Worm (Caenorhabditis elegans) whole organism, early embryonic: ENCODE data around the gene aat-7.

Experiments
- B0310.2 ChIP-seq: sonication (generic microtip); optimal IDR thresholded peaks from 2 replicates; lab custom pipeline; 2016; ENCODE audit warnings: mild to moderate bottlenecking, missing genetic modification characterization, missing compliant biosample characterization
- F13C5.2 ChIP-seq: sonication (generic microtip); optimal IDR thresholded peaks from 2 replicates; lab custom pipeline; 2017; ENCODE audit warnings: mild to moderate bottlenecking, missing genetic modification characterization, inconsistent platforms, missing compliant biosample characterization
- ama-1 ChIP-seq: fragments of 150-350 bp; optimal IDR thresholded peaks from 2 replicates; lab custom pipeline; 2014
- ceh-13 ChIP-seq: fragments of 200-800 bp; sonication (Bioruptor generic); optimal IDR thresholded peaks from 2 replicates; lab custom pipeline; 2018; ENCODE audit warnings: mild to moderate bottlenecking, missing genetic modification characterization, missing compliant biosample characterization
- ceh-36 ChIP-seq: sonication (generic microtip); optimal IDR thresholded peaks from 2 replicates; lab custom pipeline; 2016; ENCODE audit warnings: missing genetic modification characterization, inconsistent platforms, missing compliant biosample characterization
- ets-7 ChIP-seq: sonication (generic microtip); optimal IDR thresholded peaks from 2 replicates; lab custom pipeline; 2016; ENCODE audit warnings: missing genotype, missing genetic modification characterization, missing compliant biosample characterization
- flt-1 ChIP-seq: fragments of 200-800 bp; sonication (Bioruptor generic); IDR thresholded peaks from 2 replicates; pipeline ENCODE4 v1.3.6; 2022; ENCODE audit warnings: missing genetic modification characterization, missing compliant biosample characterization
- hmg-4 ChIP-seq: fragments of 200-800 bp; sonication (Bioruptor generic); optimal IDR thresholded peaks from 2 replicates; lab custom pipeline; 2018; ENCODE audit warnings: mild to moderate bottlenecking, missing genetic modification characterization, missing compliant biosample characterization
- hnd-1 ChIP-seq: sonication (generic microtip); optimal IDR thresholded peaks from 2 replicates; lab custom pipeline; 2016; ENCODE audit warnings: missing genetic modification characterization, missing compliant biosample characterization
- pes-1 ChIP-seq: fragments of 200-800 bp; sonication (Bioruptor generic); IDR thresholded peaks from 2 replicates; pipeline ENCODE4 v1.3.6; 2022; ENCODE audit warnings: missing genetic modification reagents, missing genetic modification characterization, missing compliant biosample characterization
- sea-1 ChIP-seq: fragments of 200-800 bp; sonication (Bioruptor generic); conservative IDR thresholded peaks from 2 replicates; pipeline ENCODE4 v1.3.6; 2022; ENCODE audit warnings: missing genetic modification characterization, missing compliant biosample characterization
- tbx-37 ChIP-seq: fragments of 200-800 bp; sonication (Bioruptor generic); conservative IDR thresholded peaks from 2 replicates; pipeline ENCODE4 v1.3.6; 2022; ENCODE audit warnings: missing genetic modification reagents, missing genetic modification characterization, missing compliant biosample characterization
- tra-4 ChIP-seq: sonication (generic microtip); optimal IDR thresholded peaks from 2 replicates; lab custom pipeline; 2017; ENCODE audit warnings: missing genetic modification characterization, missing compliant biosample characterization

DNA sequence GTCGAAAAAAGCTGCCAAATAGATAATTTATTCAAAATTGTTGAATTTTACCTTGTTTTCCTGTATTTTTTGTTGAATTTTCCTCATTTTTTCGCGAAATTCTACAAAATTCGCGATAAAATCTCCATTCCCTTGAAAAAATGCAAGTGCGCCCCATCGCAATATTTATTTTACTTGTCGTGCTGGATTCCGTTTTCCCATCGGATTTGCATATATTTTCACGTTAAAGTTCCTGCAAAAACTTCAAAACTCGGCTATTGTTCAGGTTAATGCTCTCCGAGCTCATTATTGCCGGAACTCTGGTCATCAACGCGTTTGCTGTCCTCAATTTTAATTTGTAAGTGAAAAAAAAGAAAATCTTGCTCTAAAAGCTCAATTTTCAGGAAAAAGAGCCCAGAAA is 16.4 kb downstream of the aat-7 start, which contains the start of the genes Y51H7C.41 and cogc-4:
- TF ChIP-seq ets-7 (tag; lab: Kevin White, UChicago), result no peak
- TF ChIP-seq ama-1 (lab: Kevin White, UChicago), result no peak
- no peak for TF ChIP-seq tbx-37 (GFP tag; lab: Robert Waterston, UW)
- no peak for TF ChIP-seq hnd-1 (tag; lab: Kevin White, UChicago)
- no peak for TF ChIP-seq flt-1 (GFP tag; lab: Robert Waterston, UW)
- TF ChIP-seq hmg-4 (GFP tag; lab: Kevin White, UChicago), result no peak
- no peak for TF ChIP-seq tra-4 (tag; lab: Kevin White, UChicago)
- no peak for TF ChIP-seq pes-1 (GFP tag; lab: Robert Waterston, UW)
- no peak for TF ChIP-seq ceh-36 (tag; lab: Kevin White, UChicago)
- no peak for TF ChIP-seq ceh-13 (GFP tag; lab: Kevin White, UChicago)
- no peak for TF ChIP-seq B0310.2
- TF ChIP-seq F13C5.2 (tag; lab: Kevin White, UChicago), result no peak
- no peak for TF ChIP-seq sea-1 (GFP tag; lab: Robert Waterston, UW)
